Worm (Caenorhabditis elegans): ENCODE results near the gene rpl-11.1.

DNA sequence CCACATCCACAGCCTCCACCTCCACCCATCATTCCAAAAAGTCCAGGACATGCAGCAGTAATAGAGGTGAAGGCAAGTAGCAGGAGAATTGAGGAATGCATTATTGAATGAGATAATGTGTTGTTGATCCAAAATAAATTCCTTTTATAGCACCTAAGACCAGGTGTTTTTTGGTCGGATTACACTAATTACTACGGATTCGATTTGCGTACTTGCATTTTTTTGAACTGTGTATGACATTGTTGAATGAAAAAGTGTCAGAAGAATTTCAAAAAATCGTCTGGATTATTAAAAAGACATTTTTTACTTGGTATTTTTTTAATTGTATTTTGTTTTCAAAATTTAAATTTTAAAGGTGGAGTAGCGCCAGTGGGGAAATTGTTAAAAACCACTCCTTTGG lies 34.1 kb downstream of the rpl-11.1 start, which contains the start of gene grl-28:
- no peak for TF ChIP-seq him-1 (tag; optimal IDR thresholded peaks at IDR 0.05)
- no peak for TF ChIP-seq dao-5 (tag; optimal IDR thresholded peaks at IDR 0.05)
- TF ChIP-seq W03F9.2 (tag; optimal IDR thresholded peaks at IDR 0.05): no peak
